Fruit fly (Drosophila melanogaster) whole organism, embryonic: Measurements from ENCODE around the gene CG5687.

Experiments
- CG10267 ChIP-seq: fragments of 200-800 bp; sonication (Bioruptor generic); optimal IDR thresholded peaks from 2 replicates; lab custom pipeline; 2018; ENCODE audit warnings: missing biosample characterization, mild to moderate bottlenecking, missing genetic modification characterization, moderate library complexity
- CG10321 ChIP-seq: fragments of 200-800 bp; sonication (Bioruptor generic); IDR thresholded peaks from 2 replicates; pipeline ENCODE4 v1.3.6; 2022; ENCODE audit warnings: missing biosample characterization, missing genetic modification characterization
- CG10654 ChIP-seq: fragments of 200-800 bp; sonication (Bioruptor generic); optimal IDR thresholded peaks from 2 replicates; lab custom pipeline; 2016; ENCODE audit warnings: missing biosample characterization, missing genetic modification characterization
- CG11560 ChIP-seq: fragments of 200-800 bp; sonication (Bioruptor generic); IDR thresholded peaks from 3 replicates; pipeline ENCODE4 v1.3.6; 2022; ENCODE audit warnings: missing biosample characterization, missing genetic modification characterization
- CG13296 ChIP-seq: fragments of 200-800 bp; sonication (Bioruptor generic); optimal IDR thresholded peaks from 3 replicates; lab custom pipeline; 2018; ENCODE audit warnings: missing biosample characterization, mild to moderate bottlenecking, missing genetic modification characterization
- CG14667 ChIP-seq: fragments of 200-800 bp; sonication (Bioruptor generic); IDR thresholded peaks from 2 replicates; pipeline ENCODE4 v1.3.6; 2022; ENCODE audit warnings: missing biosample characterization, missing genetic modification characterization
- CG1602 ChIP-seq: fragments of 200-800 bp; sonication (Bioruptor generic); optimal IDR thresholded peaks from 3 replicates; lab custom pipeline; 2016; ENCODE audit warnings: missing biosample characterization, missing genetic modification characterization
- CG17361 ChIP-seq: fragments of 200-800 bp; sonication (Bioruptor generic); IDR thresholded peaks from 3 replicates; pipeline ENCODE4 v1.3.6; 2022; ENCODE audit warnings: missing biosample characterization, missing genetic modification characterization
- CG17568 ChIP-seq: fragments of 200-800 bp; sonication (Bioruptor generic); optimal IDR thresholded peaks from 2 replicates; lab custom pipeline; 2018; ENCODE audit warnings: missing biosample characterization, mild to moderate bottlenecking, missing genetic modification characterization, moderate library complexity
- CG30431 ChIP-seq: fragments of 200-800 bp; sonication (Bioruptor generic); optimal IDR thresholded peaks from 2 replicates; lab custom pipeline; 2017; ENCODE audit warnings: missing biosample characterization, missing genetic modification characterization
- CG31441 ChIP-seq: fragments of 200-800 bp; sonication (Bioruptor generic); IDR thresholded peaks from 2 replicates; pipeline ENCODE4 v1.3.6; 2022; ENCODE audit warnings: missing biosample characterization, missing genetic modification characterization
- CG33213 ChIP-seq: fragments of 200-800 bp; sonication (Bioruptor generic); optimal IDR thresholded peaks from 3 replicates; lab custom pipeline; 2016; ENCODE audit warnings: missing biosample characterization, missing genetic modification characterization
- CG34376 ChIP-seq: fragments of 200-800 bp; sonication (Bioruptor generic); optimal IDR thresholded peaks from 2 replicates; lab custom pipeline; 2018; ENCODE audit warnings: missing biosample characterization, mild to moderate bottlenecking, missing genetic modification characterization
- CG6765 ChIP-seq: fragments of 200-800 bp; sonication (Bioruptor generic); optimal IDR thresholded peaks from 3 replicates; lab custom pipeline; 2017; ENCODE audit warnings: missing biosample characterization, mild to moderate bottlenecking, missing genetic modification characterization
- CG6813 ChIP-seq: fragments of 200-800 bp; sonication (Bioruptor generic); optimal IDR thresholded peaks from 2 replicates; lab custom pipeline; 2017; ENCODE audit warnings: missing biosample characterization, missing genetic modification characterization, mild to moderate bottlenecking, moderate library complexity, missing genetic modification reagents
- CG7556 ChIP-seq: fragments of 200-800 bp; sonication (Bioruptor generic); optimal IDR thresholded peaks from 2 replicates; lab custom pipeline; 2017; ENCODE audit warnings: missing biosample characterization, mild to moderate bottlenecking, missing genetic modification characterization
- CG7987 ChIP-seq: fragments of 200-800 bp; sonication (Bioruptor generic); optimal IDR thresholded peaks from 2 replicates; lab custom pipeline; 2018; ENCODE audit warnings: missing biosample characterization, mild to moderate bottlenecking, missing genetic modification characterization, moderate library complexity
- CG8944 ChIP-seq: fragments of 200-800 bp; sonication (Bioruptor generic); optimal IDR thresholded peaks from 3 replicates; lab custom pipeline; 2016; ENCODE audit warnings: missing biosample characterization, missing genetic modification characterization
- CG9817 ChIP-seq: fragments of 200-800 bp; sonication (Bioruptor generic); optimal IDR thresholded peaks from 2 replicates; lab custom pipeline; 2018; ENCODE audit warnings: missing biosample characterization, mild to moderate bottlenecking, missing genetic modification characterization, moderate library complexity
- Dek ChIP-seq: fragments of 200-800 bp; sonication (Bioruptor generic); optimal IDR thresholded peaks from 3 replicates; lab custom pipeline; 2019; ENCODE audit warnings: missing biosample characterization, mild to moderate bottlenecking, missing genetic modification characterization, moderate library complexity
- Dfd ChIP-seq, 2 experiments: fragments of >200 bp; optimal IDR thresholded peaks; 2 replicates each; lab custom pipeline; 2017; ENCODE audit warnings: missing biosample characterization in 2 of 2, missing genetic modification characterization in 2 of 2
- ERR ChIP-seq: fragments of 200-800 bp; sonication (Bioruptor generic); optimal IDR thresholded peaks from 2 replicates; lab custom pipeline; 2016; ENCODE audit warnings: missing biosample characterization, missing genetic modification characterization
- Ets97D ChIP-seq: fragments of 200-800 bp; sonication (Bioruptor generic); optimal IDR thresholded peaks from 3 replicates; lab custom pipeline; 2016; ENCODE audit warnings: missing biosample characterization, missing genetic modification characterization
- Hr3 ChIP-seq: fragments of 200-800 bp; sonication (Bioruptor generic); optimal IDR thresholded peaks from 3 replicates; lab custom pipeline; 2016; ENCODE audit warnings: missing biosample characterization, missing genetic modification characterization
- Jarid2 ChIP-seq: fragments of 200-800 bp; sonication (Bioruptor generic); optimal IDR thresholded peaks from 3 replicates; lab custom pipeline; 2017; ENCODE audit warnings: mild to moderate bottlenecking, missing biosample characterization, missing genetic modification reagents, missing genetic modification characterization
- Nf-YB ChIP-seq: fragments of 200-800 bp; sonication (Bioruptor generic); optimal IDR thresholded peaks from 3 replicates; lab custom pipeline; 2019; ENCODE audit warnings: missing biosample characterization, mild to moderate bottlenecking, missing genetic modification characterization, moderate library complexity
- Oaz ChIP-seq: fragments of 200-800 bp; sonication (Bioruptor generic); IDR thresholded peaks from 2 replicates; pipeline ENCODE4 v1.3.6; 2022; ENCODE audit warnings: missing biosample characterization, missing genetic modification characterization
- Rfx ChIP-seq: fragments of 200-800 bp; sonication (Bioruptor generic); IDR thresholded peaks from 2 replicates; pipeline ENCODE4 v1.3.6; 2022; ENCODE audit warnings: missing biosample characterization, missing genetic modification characterization
- TFAM ChIP-seq: fragments of 200-800 bp; sonication (Bioruptor generic); optimal IDR thresholded peaks from 2 replicates; lab custom pipeline; 2017; ENCODE audit warnings: missing biosample characterization, missing genetic modification characterization, inconsistent platforms
- bowl ChIP-seq: fragments of 200-800 bp; sonication (Bioruptor generic); IDR thresholded peaks from 2 replicates; pipeline ENCODE4 v1.3.6; 2022; ENCODE audit warnings: missing biosample characterization, missing genetic modification characterization
- cas ChIP-seq: fragments of 200-800 bp; sonication (Bioruptor generic); IDR thresholded peaks from 2 replicates; pipeline ENCODE4 v1.3.6; 2022; ENCODE audit warnings: missing biosample characterization, missing genetic modification characterization
- cato ChIP-seq: fragments of 200-800 bp; sonication (Bioruptor generic); optimal IDR thresholded peaks from 2 replicates; lab custom pipeline; 2016; ENCODE audit warnings: missing biosample characterization, missing genetic modification characterization, borderline replicate concordance
- ems ChIP-seq: fragments of 200-800 bp; sonication (Bioruptor generic); optimal IDR thresholded peaks from 3 replicates; lab custom pipeline; 2016; ENCODE audit warnings: missing biosample characterization, missing genetic modification characterization
- ewg ChIP-seq: fragments of 200-800 bp; sonication (Bioruptor generic); optimal IDR thresholded peaks from 3 replicates; lab custom pipeline; 2017; ENCODE audit warnings: mild to moderate bottlenecking, missing biosample characterization, missing genetic modification reagents, missing genetic modification characterization
- fd3F ChIP-seq: fragments of 200-800 bp; sonication (Bioruptor generic); optimal IDR thresholded peaks from 2 replicates; lab custom pipeline; 2018; ENCODE audit warnings: missing biosample characterization, mild to moderate bottlenecking, missing genetic modification characterization, moderate library complexity
- ken ChIP-seq: fragments of 200-800 bp; sonication (Bioruptor generic); IDR thresholded peaks from 3 replicates; pipeline ENCODE4 v1.3.6; 2022; ENCODE audit warnings: missing biosample characterization, missing genetic modification characterization
- lov ChIP-seq, 2 experiments: fragments of 200-800 bp in 1 of 2; fragments of >200 bp in 1 of 2; sonication (Bioruptor generic) in 1 of 2; IDR thresholded peaks in 1 of 2; optimal IDR thresholded peaks in 1 of 2; 2 replicates in 1 of 2; 3 replicates in 1 of 2; pipeline versions ENCODE4 v1.3.6 to Lab custom; 2017 to 2022; ENCODE audit warnings: missing biosample characterization in 1 of 2, missing genetic modification characterization in 1 of 2
- nmo ChIP-seq: fragments of 200-800 bp; sonication (Bioruptor generic); optimal IDR thresholded peaks from 2 replicates; lab custom pipeline; 2018; ENCODE audit warnings: missing biosample characterization, mild to moderate bottlenecking, missing genetic modification characterization, moderate library complexity
- otp ChIP-seq: fragments of 200-800 bp; sonication (Bioruptor generic); IDR thresholded peaks from 3 replicates; pipeline ENCODE4, ENCODE4 v1.3.6; 2022; ENCODE audit warnings: missing biosample characterization, missing genetic modification characterization
- pan ChIP-seq, 4 experiments: fragments of >200 bp in 3 of 4; fragments of 200-800 bp in 1 of 4; sonication (Bioruptor generic) in 1 of 4; optimal IDR thresholded peaks in 3 of 4; IDR thresholded peaks in 1 of 4; 2 replicates each; pipeline versions ENCODE4 v1.3.6 to Lab custom; 2017 to 2022; ENCODE audit warnings: missing biosample characterization in 2 of 4, missing genetic modification characterization in 2 of 4, mixed read lengths in 1 of 4
- prd ChIP-seq, 3 experiments: fragments of >200 bp in 2 of 3; fragments of 200-800 bp in 1 of 3; sonication (Bioruptor generic) in 1 of 3; optimal IDR thresholded peaks in 2 of 3; IDR thresholded peaks in 1 of 3; 2 replicates in 2 of 3; 3 replicates in 1 of 3; pipeline versions ENCODE4 v1.3.6 to Lab custom; 2017 to 2022; ENCODE audit warnings: missing biosample characterization in 1 of 3, missing genetic modification characterization in 1 of 3
- row ChIP-seq: fragments of 200-800 bp; sonication (Bioruptor generic); IDR thresholded peaks from 3 replicates; pipeline ENCODE4 v1.3.6; 2022; ENCODE audit warnings: missing biosample characterization, missing genetic modification characterization
- schlank ChIP-seq: fragments of 200-800 bp; sonication (Bioruptor generic); optimal IDR thresholded peaks from 2 replicates; lab custom pipeline; 2018; ENCODE audit warnings: missing biosample characterization, mild to moderate bottlenecking, missing genetic modification characterization
- sisA ChIP-seq: fragments of 200-800 bp; sonication (Bioruptor generic); IDR thresholded peaks from 2 replicates; pipeline ENCODE4 v1.3.6; 2022; ENCODE audit warnings: missing biosample characterization, missing genetic modification characterization
- sna ChIP-seq: fragments of 200-800 bp; sonication (Bioruptor generic); IDR thresholded peaks from 2 replicates; pipeline ENCODE4 v1.3.6; 2022; ENCODE audit warnings: missing biosample characterization, missing genetic modification characterization; ENCODE audit not compliant: partially characterized antibody
- ttk ChIP-seq: fragments of 200-800 bp; sonication (Bioruptor generic); IDR thresholded peaks from 2 replicates; pipeline ENCODE4 v2.1.2; 2022; ENCODE audit warnings: missing biosample characterization, missing genetic modification characterization
- unc-4 ChIP-seq: fragments of 200-800 bp; sonication (Bioruptor generic); IDR thresholded peaks from 2 replicates; pipeline ENCODE4 v1.3.6; 2022; ENCODE audit warnings: missing biosample characterization, missing genetic modification characterization; ENCODE audit not compliant: partially characterized antibody
- zen2 ChIP-seq: fragments of 200-800 bp; sonication (Bioruptor generic); IDR thresholded peaks from 3 replicates; pipeline ENCODE4 v1.3.6; 2022; ENCODE audit warnings: missing biosample characterization, missing genetic modification characterization; ENCODE audit not compliant: partially characterized antibody
- zfh2 ChIP-seq: fragments of 200-800 bp; sonication (Bioruptor generic); optimal IDR thresholded peaks from 2 replicates; lab custom pipeline; 2016; ENCODE audit warnings: missing biosample characterization, missing genetic modification characterization

The CG5687 gene

DNA sequence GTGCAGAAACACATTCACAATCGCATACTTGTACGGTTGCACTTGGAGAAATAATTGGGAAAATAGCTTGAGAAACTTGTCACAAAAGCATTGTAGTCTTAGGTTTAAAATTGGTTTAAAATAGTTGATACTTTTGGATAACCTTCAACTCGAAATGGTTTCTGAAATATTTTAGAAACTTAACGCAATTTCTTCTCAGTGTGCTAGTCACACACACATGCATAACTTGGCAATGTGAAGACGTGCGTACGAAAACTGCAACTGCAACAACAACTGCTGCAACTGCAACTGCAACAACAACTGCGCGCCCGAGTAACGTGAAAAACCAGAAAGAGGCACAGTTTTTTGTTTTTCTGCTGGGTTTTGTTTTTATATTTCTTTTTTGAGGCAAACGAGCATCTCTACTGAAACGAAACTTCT lies 52.8 kb downstream of the CG5687 start (continued):
- peak; percentile 61 for TF ChIP-seq cato (GFP tag; lab: Kevin White, UChicago)
- peak; percentile 88 for TF ChIP-seq ttk
- peak; percentile 83 for TF ChIP-seq CG17361 (GFP tag; lab: Robert Waterston, UW)
- TF ChIP-seq CG8944: peak; percentile 74
- TF ChIP-seq CG10267 (tag; lab: Kevin White, UChicago): peak; percentile 76
- TF ChIP-seq CG31441 (GFP tag; lab: Robert Waterston, UW): peak; percentile 92
- TF ChIP-seq CG10321 (GFP tag; lab: Robert Waterston, UW): peak; percentile 49; the same call in 1 of the 2 replicates
- TF ChIP-seq CG11560: no peak
- peak; percentile 78 for TF ChIP-seq CG33213 (GFP tag; lab: Kevin White, UChicago)
- peak; percentile 76 for TF ChIP-seq CG30431
- TF ChIP-seq CG6765 (GFP tag; lab: Kevin White, UChicago): no peak
- TF ChIP-seq CG7556 (GFP tag; lab: Kevin White, UChicago): peak; percentile 66
- peak; percentile 83 for TF ChIP-seq ewg (GFP tag; lab: Kevin White, UChicago)
- TF ChIP-seq schlank (tag; lab: Kevin White, UChicago): no peak
- TF ChIP-seq Ets97D (GFP tag; lab: Kevin White, UChicago): peak; percentile 38
- peak; percentile 81 for TF ChIP-seq row (GFP tag; lab: Robert Waterston, UW)
- peak; percentile 89 for TF ChIP-seq ken
- TF ChIP-seq CG14667 (GFP tag; lab: Robert Waterston, UW): peak; percentile 75
- TF ChIP-seq Rfx (GFP tag; lab: Robert Waterston, UW): peak; percentile 51; the same call in 1 of the 2 replicates
- peak; percentile 27 for TF ChIP-seq Dek (tag; lab: Kevin White, UChicago)
- no peak for TF ChIP-seq Dfd (GFP tag; optimal IDR thresholded peaks at IDR 0.05; lab: Kevin White, UChicago)
- TF ChIP-seq sna (GFP tag; lab: Robert Waterston, UW): no peak
- TF ChIP-seq CG9817 (tag; lab: Kevin White, UChicago): peak; percentile 56
- TF ChIP-seq nmo (GFP tag; lab: Kevin White, UChicago): peak; percentile 89
- no peak for TF ChIP-seq CG34376
- peak; percentile 52 for TF ChIP-seq Nf-YB (GFP tag; lab: Kevin White, UChicago)
- TF ChIP-seq TFAM (GFP tag; lab: Kevin White, UChicago): peak; percentile 62
- peak; percentile 37 for TF ChIP-seq ERR (GFP tag; lab: Kevin White, UChicago)
- TF ChIP-seq lov (optimal IDR thresholded peaks at IDR 0.05; lab: Kevin White, UChicago): no peak
- TF ChIP-seq lov (GFP tag; IDR thresholded peaks at IDR 0.05; lab: Robert Waterston, UW): peak; percentile 91
- TF ChIP-seq CG7987 (GFP tag; lab: Kevin White, UChicago): no peak
- peak; percentile 40 for TF ChIP-seq CG17568 (GFP tag; lab: Kevin White, UChicago)
- TF ChIP-seq prd (optimal IDR thresholded peaks at IDR 0.05; lab: Kevin White, UChicago): no peak
- TF ChIP-seq prd (GFP tag; IDR thresholded peaks at IDR 0.05; lab: Robert Waterston, UW): peak; percentile 97

dm6 chr3L:1885436-1885835 lies 53.5 kb downstream of the CG5687 start, which contains the start of gene Tmhs:
TSS of gene Tmhs (plus strand) at chr3L:1885657.
- TF ChIP-seq Nf-YB (GFP tag; lab: Kevin White, UChicago): no peak
- no peak for TF ChIP-seq CG6813 (GFP tag; lab: Kevin White, UChicago)
- no peak for TF ChIP-seq pan (optimal IDR thresholded peaks at IDR 0.05; lab: Kevin White, UChicago)
- TF ChIP-seq pan (GFP tag; optimal IDR thresholded peaks at IDR 0.05 in 1 of 2, IDR thresholded peaks at IDR 0.05 in 1 of 2): peak in 1 of 2 experiments; percentile 28
- TF ChIP-seq otp (GFP tag; lab: Robert Waterston, UW): peak; percentile 28; the same call in 1 of the 3 replicates
- TF ChIP-seq unc-4 (GFP tag; lab: Robert Waterston, UW): no peak
- no peak for TF ChIP-seq CG1602
- TF ChIP-seq zen2: peak; percentile 48; the same call in 1 of the 3 replicates
- TF ChIP-seq Jarid2 (GFP tag; lab: Kevin White, UChicago): peak; percentile 74
- TF ChIP-seq Hr3 (GFP tag; lab: Kevin White, UChicago): no peak
- no peak for TF ChIP-seq sisA (GFP tag; lab: Robert Waterston, UW)
- TF ChIP-seq bowl (GFP tag; lab: Robert Waterston, UW): no peak
- no peak for TF ChIP-seq cas (GFP tag; lab: Robert Waterston, UW)
- no peak for TF ChIP-seq zfh2 (GFP tag; lab: Kevin White, UChicago)
- no peak for TF ChIP-seq Oaz
- no peak for TF ChIP-seq CG10654
- no peak for TF ChIP-seq fd3F (GFP tag; lab: Kevin White, UChicago)
- no peak for TF ChIP-seq CG13296
- TF ChIP-seq ems (GFP tag; lab: Kevin White, UChicago): no peak
